Worm (Caenorhabditis elegans) whole organism, young adult: ENCODE data around the gene fbxc-40.
"Not testable (repeated sequence)": the region's sequence is repeated elsewhere in the genome, so short reads cannot be mapped to it uniquely, and the experiment has no call there.

ENCODE experiments used
- F10E7.11 ChIP-seq: sonication (generic microtip); optimal IDR thresholded peaks from 2 replicates; lab custom pipeline; 2017; ENCODE audit warnings: mild to moderate bottlenecking, missing genetic modification characterization, moderate library complexity, missing compliant biosample characterization
- F37B4.10 ChIP-seq: fragments of 200-800 bp; sonication (Bioruptor generic); IDR thresholded peaks from 2 replicates; pipeline ENCODE4 v1.3.6; 2022; ENCODE audit warnings: missing genetic modification characterization, missing compliant biosample characterization
- F39B2.1 ChIP-seq: fragments of 200-800 bp; sonication (Bioruptor generic); IDR thresholded peaks from 2 replicates; pipeline ENCODE4 v1.3.6; 2022; ENCODE audit warnings: missing genetic modification reagents, missing genetic modification characterization, missing compliant biosample characterization
- F49E8.2 ChIP-seq: sonication (generic microtip); optimal IDR thresholded peaks from 3 replicates; lab custom pipeline; 2017; ENCODE audit warnings: missing genetic modification characterization, mild to moderate bottlenecking, missing compliant biosample characterization, antibody characterized with exemption, moderate library complexity; ENCODE audit not compliant: insufficient read depth
- F52B5.7 ChIP-seq: sonication (generic microtip); optimal IDR thresholded peaks from 2 replicates; lab custom pipeline; 2016; ENCODE audit warnings: mild to moderate bottlenecking, missing genetic modification characterization, missing compliant biosample characterization
- F57A8.1 ChIP-seq: fragments of 200-800 bp; sonication (Bioruptor generic); optimal IDR thresholded peaks from 2 replicates; lab custom pipeline; 2018; ENCODE audit warnings: mild to moderate bottlenecking, missing genetic modification characterization, moderate library complexity, missing compliant biosample characterization
- Y53G8AR.9 ChIP-seq: fragments of 200-800 bp; sonication (Bioruptor generic); conservative IDR thresholded peaks from 2 replicates; pipeline ENCODE4 v1.3.6; 2022; ENCODE audit warnings: missing genetic modification reagents, missing genetic modification characterization, missing compliant biosample characterization
- aptf-2 ChIP-seq: fragments of 200-800 bp; sonication (Bioruptor generic); conservative IDR thresholded peaks from 2 replicates; pipeline ENCODE4 v1.3.6; 2022; ENCODE audit warnings: missing genetic modification reagents, missing genetic modification characterization, missing compliant biosample characterization
- aptf-3 ChIP-seq: fragments of 200-800 bp; sonication (Bioruptor generic); IDR thresholded peaks from 2 replicates; pipeline ENCODE4 v1.3.6; 2022; ENCODE audit warnings: missing genetic modification characterization, missing compliant biosample characterization
- cebp-2 ChIP-seq: fragments of 200-800 bp; sonication (Bioruptor generic); IDR thresholded peaks from 2 replicates; pipeline ENCODE4 v1.3.6; 2022; ENCODE audit warnings: missing genetic modification characterization, missing compliant biosample characterization
- ceh-100 ChIP-seq: fragments of 200-800 bp; sonication (Bioruptor generic); IDR thresholded peaks from 2 replicates; pipeline ENCODE4 v1.3.6; 2022; ENCODE audit warnings: missing genetic modification reagents, missing genetic modification characterization, missing compliant biosample characterization
- ceh-27 ChIP-seq: fragments of 200-800 bp; sonication (Bioruptor generic); optimal IDR thresholded peaks from 2 replicates; lab custom pipeline; 2018; ENCODE audit warnings: mild to moderate bottlenecking, missing genetic modification characterization, moderate library complexity, missing compliant biosample characterization
- ceh-40 ChIP-seq: fragments of 200-800 bp; sonication (Bioruptor generic); IDR thresholded peaks from 2 replicates; pipeline ENCODE4 v1.3.6; 2022; ENCODE audit warnings: missing genetic modification characterization, missing compliant biosample characterization
- ceh-91 ChIP-seq: fragments of 200-800 bp; sonication (Bioruptor generic); IDR thresholded peaks from 2 replicates; pipeline ENCODE4 v1.3.6; 2022; ENCODE audit warnings: missing genetic modification reagents, missing genetic modification characterization, missing compliant biosample characterization
- chd-7 ChIP-seq: sonication (generic microtip); optimal IDR thresholded peaks from 2 replicates; lab custom pipeline; 2016; ENCODE audit warnings: mild to moderate bottlenecking, missing genetic modification characterization, moderate library complexity, missing compliant biosample characterization
- egl-18 ChIP-seq: fragments of 200-800 bp; sonication (Bioruptor generic); IDR thresholded peaks from 2 replicates; pipeline ENCODE4 v1.3.6; 2022; ENCODE audit warnings: missing genetic modification reagents, missing genetic modification characterization, missing compliant biosample characterization
- ekl-4 ChIP-seq: fragments of 200-800 bp; sonication (Bioruptor generic); IDR thresholded peaks from 2 replicates; pipeline ENCODE4 v1.3.6; 2022; ENCODE audit warnings: missing genetic modification reagents, missing genetic modification characterization, missing compliant biosample characterization
- fkh-3 ChIP-seq: sonication (generic microtip); optimal IDR thresholded peaks from 2 replicates; lab custom pipeline; 2016; ENCODE audit warnings: mild to moderate bottlenecking, missing genetic modification characterization, missing compliant biosample characterization
- gei-17 ChIP-seq: fragments of 200-800 bp; sonication (Bioruptor generic); optimal IDR thresholded peaks from 2 replicates; lab custom pipeline; 2018; ENCODE audit warnings: mild to moderate bottlenecking, missing genetic modification characterization, missing compliant biosample characterization
- hlh-26 ChIP-seq: fragments of 200-800 bp; sonication (Bioruptor generic); conservative IDR thresholded peaks from 2 replicates; pipeline ENCODE4 v1.3.6; 2022; ENCODE audit warnings: missing genetic modification reagents, missing genetic modification characterization, missing compliant biosample characterization
- hsf-1 ChIP-seq: fragments of 200-800 bp; sonication (Bioruptor generic); IDR thresholded peaks from 2 replicates; pipeline ENCODE4 v1.3.6; 2022; ENCODE audit warnings: missing genetic modification reagents, missing genetic modification characterization, missing compliant biosample characterization
- lag-1 ChIP-seq: fragments of 200-800 bp; sonication (Bioruptor generic); IDR thresholded peaks from 2 replicates; pipeline ENCODE4 v1.3.6; 2022; ENCODE audit warnings: missing genetic modification reagents, missing genetic modification characterization, missing compliant biosample characterization
- let-526 ChIP-seq: fragments of 200-800 bp; sonication (Bioruptor generic); IDR thresholded peaks from 2 replicates; pipeline ENCODE4 v1.3.6; 2022; ENCODE audit warnings: missing genetic modification reagents, missing genetic modification characterization, missing compliant biosample characterization
- let-607 ChIP-seq, 2 experiments: fragments of 200-800 bp in 1 of 2; sonication (Bioruptor generic) in 1 of 2; sonication (generic microtip) in 1 of 2; optimal IDR thresholded peaks; 2 replicates each; lab custom pipeline; 2016 to 2018; ENCODE audit warnings: mild to moderate bottlenecking in 2 of 2, missing compliant biosample characterization in 2 of 2, missing genetic modification characterization in 2 of 2, moderate library complexity in 2 of 2, missing genotype in 1 of 2
- lin-35 ChIP-seq, 3 experiments: fragments of 150-350 bp in 2 of 3; sonication (generic microtip) in 1 of 3; optimal IDR thresholded peaks; 2 replicates each; lab custom pipeline; 2014 to 2018; ENCODE audit warnings: missing biosample characterization in 3 of 3, missing genetic modification characterization in 3 of 3, missing genetic modification reagents in 3 of 3
- lin-40 ChIP-seq: sonication (generic microtip); optimal IDR thresholded peaks from 2 replicates; lab custom pipeline; 2016; ENCODE audit warnings: missing genetic modification characterization, mild to moderate bottlenecking, missing compliant biosample characterization, missing genotype, missing genetic modification reagents
- madf-10 ChIP-seq: sonication (generic microtip); optimal IDR thresholded peaks from 2 replicates; lab custom pipeline; 2016; ENCODE audit warnings: mild to moderate bottlenecking, missing genetic modification characterization, missing compliant biosample characterization
- madf-8 ChIP-seq: fragments of 200-800 bp; sonication (Bioruptor generic); conservative IDR thresholded peaks from 2 replicates; pipeline ENCODE4 v1.3.6; 2022; ENCODE audit warnings: missing genetic modification reagents, missing genetic modification characterization, missing compliant biosample characterization
- nhr-120 ChIP-seq: fragments of 200-800 bp; sonication (Bioruptor generic); IDR thresholded peaks from 2 replicates; pipeline ENCODE4 v1.3.6; 2022; ENCODE audit warnings: missing genetic modification characterization, missing compliant biosample characterization
- nhr-80 ChIP-seq: sonication (generic microtip); optimal IDR thresholded peaks from 2 replicates; lab custom pipeline; 2016; ENCODE audit warnings: missing genetic modification characterization, missing compliant biosample characterization
- rcor-1 ChIP-seq: fragments of 200-800 bp; sonication (Bioruptor generic); IDR thresholded peaks from 2 replicates; pipeline ENCODE4 v1.3.6; 2022; ENCODE audit warnings: missing genetic modification reagents, missing genetic modification characterization, missing compliant biosample characterization
- rpc-1 ChIP-seq, 2 experiments: fragments of 150-350 bp in 1 of 2; sonication (generic microtip) in 1 of 2; optimal IDR thresholded peaks; 2 replicates each; lab custom pipeline; 2014 to 2018; ENCODE audit warnings: missing biosample characterization in 1 of 2, missing genetic modification characterization in 1 of 2, missing genetic modification reagents in 1 of 2, missing genotype in 1 of 2
- snpc-1.3 ChIP-seq: sonication (generic microtip); optimal IDR thresholded peaks from 2 replicates; lab custom pipeline; 2017; ENCODE audit warnings: missing genetic modification characterization, mild to moderate bottlenecking, missing compliant biosample characterization, antibody characterized with exemption, moderate library complexity, missing genotype, missing genetic modification reagents; ENCODE audit not compliant: insufficient read depth
- tbx-9 ChIP-seq: sonication (generic microtip); optimal IDR thresholded peaks from 2 replicates; lab custom pipeline; 2016; ENCODE audit warnings: borderline replicate concordance, missing genetic modification characterization, inconsistent platforms, missing compliant biosample characterization
- zfh-2 ChIP-seq: fragments of 200-800 bp; sonication (Bioruptor generic); conservative IDR thresholded peaks from 2 replicates; pipeline ENCODE4 v1.3.6; 2022; ENCODE audit warnings: missing genetic modification reagents, missing genetic modification characterization, missing compliant biosample characterization
- zim-3 ChIP-seq: sonication (generic microtip); optimal IDR thresholded peaks from 2 replicates; lab custom pipeline; 2017; ENCODE audit warnings: mild to moderate bottlenecking, missing genetic modification characterization, moderate library complexity, missing compliant biosample characterization
- ztf-25 ChIP-seq: fragments of 200-800 bp; sonication (Bioruptor generic); IDR thresholded peaks from 2 replicates; pipeline ENCODE4 v1.3.6; 2022; ENCODE audit warnings: missing genetic modification reagents, missing genetic modification characterization, missing compliant biosample characterization
- ztf-26 ChIP-seq: sonication (generic microtip); optimal IDR thresholded peaks from 2 replicates; lab custom pipeline; 2017; ENCODE audit warnings: missing genetic modification characterization, missing compliant biosample characterization
- ztf-28 ChIP-seq: fragments of 200-800 bp; sonication (Bioruptor generic); IDR thresholded peaks from 2 replicates; pipeline ENCODE4 v1.3.6; 2022; ENCODE audit warnings: missing genetic modification reagents, missing genetic modification characterization, missing compliant biosample characterization
- ztf-6 ChIP-seq: fragments of 200-800 bp; sonication (Bioruptor generic); IDR thresholded peaks from 2 replicates; pipeline ENCODE4 v1.3.6; 2022; ENCODE audit warnings: missing genetic modification reagents, missing genetic modification characterization, missing compliant biosample characterization

Gene fbxc-40

DNA sequence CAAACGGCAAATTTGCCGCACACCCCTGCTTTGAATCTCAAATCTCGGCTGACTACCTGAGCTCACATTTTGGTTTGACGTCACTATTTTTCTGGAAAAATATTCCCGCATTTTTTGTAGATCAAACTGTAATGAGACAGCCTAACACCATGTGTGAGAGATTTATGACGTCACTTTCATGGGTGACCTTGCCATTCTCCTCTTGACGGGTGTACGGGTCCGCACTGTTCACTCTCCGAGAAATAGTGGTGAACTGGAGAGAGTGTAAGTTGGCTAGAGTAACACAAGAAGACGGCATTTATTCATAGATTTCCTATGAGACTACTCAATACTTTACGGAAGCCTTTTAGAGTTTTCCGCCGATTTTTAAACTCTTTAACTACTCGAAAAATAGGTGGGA, at the start of gene fbxc-40:
TSS of gene fbxc-40 (plus strand) at position 301 of the 400 bp plus-strand sequence.
- TF ChIP-seq fkh-3; egl-18 (GFP tag; lab: Robert Waterston, UW); hsf-1 (GFP tag; lab: Robert Waterston, UW): not testable (repeated sequence)

DNA sequence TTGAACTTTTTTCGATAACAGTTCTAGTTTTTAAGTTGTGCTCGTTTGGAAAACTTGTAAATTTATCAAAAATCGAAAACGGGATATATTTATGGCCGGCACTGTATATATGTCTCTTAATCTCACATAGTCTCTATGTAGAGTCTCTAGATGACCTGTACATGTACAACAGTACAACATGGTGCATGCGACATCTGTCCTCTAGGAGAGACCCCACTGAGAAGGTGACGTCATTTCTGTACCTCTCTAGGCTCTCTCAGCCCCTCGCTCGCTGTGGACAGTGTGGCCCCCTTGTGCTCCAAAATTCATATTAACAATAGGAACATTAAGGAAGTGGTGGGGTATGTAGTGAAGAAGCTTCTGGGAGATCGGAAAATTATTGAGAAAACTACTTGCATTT, 48.5 kb upstream of the fbxc-40 start:
- TF ChIP-seq F39B2.1 (GFP tag; lab: Robert Waterston, UW): no peak
- no peak for TF ChIP-seq ztf-28 (GFP tag; lab: Robert Waterston, UW)
- TF ChIP-seq ztf-25 (GFP tag; lab: Robert Waterston, UW): no peak
- TF ChIP-seq F10E7.11 (tag; lab: Kevin White, UChicago): no peak
- no peak for TF ChIP-seq gei-17

DNA sequence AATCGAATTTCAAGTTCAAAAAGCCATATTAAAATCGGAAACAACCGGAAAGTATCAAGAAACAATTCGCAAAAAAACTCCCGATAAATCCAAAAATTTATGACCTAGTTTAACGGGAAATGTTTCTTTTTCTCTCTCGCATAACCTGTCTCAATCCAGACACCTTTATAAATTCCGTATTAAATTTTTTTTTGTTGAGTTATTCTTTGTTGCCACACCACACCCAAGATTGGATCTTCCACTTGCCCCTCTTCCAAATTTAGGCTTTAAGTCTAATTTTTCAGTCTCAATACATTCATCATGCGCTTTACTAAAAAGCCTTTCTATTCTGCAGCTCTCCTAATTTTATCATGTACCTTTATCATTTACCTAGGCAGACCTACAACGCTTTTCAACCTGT, 47.3 kb upstream of the fbxc-40 start, which contains the start of gene R07C3.3:
TSS of gene R07C3.3 (plus strand) at position 301 of the 400 bp plus-strand sequence.
- no peak for TF ChIP-seq F10E7.11 (tag; lab: Kevin White, UChicago)
- no peak for TF ChIP-seq ztf-6
- no peak for TF ChIP-seq rcor-1 (GFP tag; lab: Robert Waterston, UW)
- TF ChIP-seq tbx-9 (tag; lab: Kevin White, UChicago): no peak
- no peak for TF ChIP-seq zfh-2 (GFP tag; lab: Robert Waterston, UW)
- no peak for TF ChIP-seq aptf-2 (GFP tag; lab: Robert Waterston, UW)
- no peak for TF ChIP-seq ceh-91 (GFP tag; lab: Robert Waterston, UW)
- TF ChIP-seq ceh-40 (GFP tag; lab: Robert Waterston, UW): no peak
- TF ChIP-seq ceh-27 (GFP tag; lab: Kevin White, UChicago): no peak
- TF ChIP-seq Y53G8AR.9 (GFP tag; lab: Robert Waterston, UW): no peak
- TF ChIP-seq aptf-3 (GFP tag; lab: Robert Waterston, UW): no peak

ce11 chrII:940779-941178, 45.0 kb upstream of the fbxc-40 start, which contains the start of gene fbxc-36:
fbxc-36 (plus strand) TSS chrII:940983.
- TF ChIP-seq ceh-27 (GFP tag; lab: Kevin White, UChicago): no peak
- no peak for TF ChIP-seq lin-40 (tag; lab: Kevin White, UChicago)
- TF ChIP-seq let-526 (GFP tag; lab: Robert Waterston, UW): no peak
- no peak for TF ChIP-seq nhr-120
- TF ChIP-seq zim-3 (tag; lab: Kevin White, UChicago): no peak
- TF ChIP-seq F52B5.7 (tag; lab: Kevin White, UChicago): no peak
- no peak for TF ChIP-seq ekl-4 (GFP tag; lab: Robert Waterston, UW)
- no peak for TF ChIP-seq ztf-25 (GFP tag; lab: Robert Waterston, UW)
- no peak for TF ChIP-seq chd-7 (tag; lab: Kevin White, UChicago)
- no peak for TF ChIP-seq ceh-100 (GFP tag; lab: Robert Waterston, UW)

DNA sequence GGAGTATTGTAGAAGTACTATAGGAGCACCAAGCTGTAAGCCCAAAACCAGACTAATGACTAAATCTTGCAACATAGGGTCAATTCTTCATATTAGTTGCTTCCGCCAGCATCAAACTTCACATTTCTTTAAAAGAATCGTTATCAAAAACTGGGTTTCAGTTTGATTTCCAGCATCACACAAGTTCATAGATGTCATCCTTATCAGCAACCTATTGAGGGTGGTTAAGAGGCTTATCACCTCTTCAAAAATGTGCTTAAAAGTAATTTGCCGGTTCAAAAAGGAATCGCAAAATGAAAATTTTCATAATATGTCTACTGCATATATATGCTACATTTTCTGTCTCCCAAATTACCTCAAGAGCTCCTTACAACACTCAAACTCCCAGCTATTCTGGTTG, 42.0 kb upstream of the fbxc-40 start, which contains the start of gene clec-43:
TSS of gene clec-43 (plus strand) at position 294 of the 400 bp plus-strand sequence.
- TF ChIP-seq lag-1 (GFP tag; lab: Robert Waterston, UW) (no peak), cebp-2 (GFP tag; lab: Robert Waterston, UW) (no peak), rpc-1 (optimal IDR thresholded peaks at IDR 0.05; lab: Kevin White, UChicago) (no peak), rpc-1 (tag; optimal IDR thresholded peaks at IDR 0.05; lab: Kevin White, UChicago) (no peak), snpc-1.3 (tag; lab: Kevin White, UChicago) (no peak), ztf-26 (tag; lab: Kevin White, UChicago) (no peak), madf-8 (GFP tag; lab: Robert Waterston, UW) (no peak), let-607 (tag; optimal IDR thresholded peaks at IDR 0.05; lab: Kevin White, UChicago) (no peak), F49E8.2 (tag; lab: Kevin White, UChicago) (no peak), madf-10 (no peak), ztf-6 (no peak), F37B4.10 (GFP tag; lab: Robert Waterston, UW) (0 out of 2 replicates have a peak, but pooled peaks have one; percentile 23), hlh-26 (no peak), lin-35 (GFP tag; optimal IDR thresholded peaks at IDR 0.05; lab: Kevin White, UChicago) (no peak), F57A8.1 (GFP tag; lab: Kevin White, UChicago) (no peak), nhr-80 (tag; lab: Kevin White, UChicago) (peak; percentile 70)
